Worm (Caenorhabditis elegans) whole organism, young adult: ENCODE results near the gene R02F2.1.
A peak's percentile ranks its signal among the peaks of the same experiment; 100 is the strongest.

Source experiments
- B0035.1 ChIP-seq: sonication (generic microtip); optimal IDR thresholded peaks from 2 replicates; lab custom pipeline; 2016; ENCODE audit warnings: missing genetic modification characterization, mild to moderate bottlenecking, missing compliant biosample characterization, missing genotype, missing genetic modification reagents
- D2030.7 ChIP-seq: fragments of 200-800 bp; sonication (Bioruptor generic); IDR thresholded peaks from 2 replicates; pipeline ENCODE4 v1.3.6; 2022; ENCODE audit warnings: missing genetic modification reagents, missing genetic modification characterization, missing compliant biosample characterization
- F49E8.2 ChIP-seq: sonication (generic microtip); optimal IDR thresholded peaks from 3 replicates; lab custom pipeline; 2017; ENCODE audit warnings: missing genetic modification characterization, mild to moderate bottlenecking, missing compliant biosample characterization, antibody characterized with exemption, moderate library complexity; ENCODE audit not compliant: insufficient read depth
- F52B5.7 ChIP-seq: sonication (generic microtip); optimal IDR thresholded peaks from 2 replicates; lab custom pipeline; 2016; ENCODE audit warnings: mild to moderate bottlenecking, missing genetic modification characterization, missing compliant biosample characterization
- F57A8.1 ChIP-seq: fragments of 200-800 bp; sonication (Bioruptor generic); optimal IDR thresholded peaks from 2 replicates; lab custom pipeline; 2018; ENCODE audit warnings: mild to moderate bottlenecking, missing genetic modification characterization, moderate library complexity, missing compliant biosample characterization
- F57C9.4 ChIP-seq: sonication (generic microtip); optimal IDR thresholded peaks from 2 replicates; lab custom pipeline; 2017; ENCODE audit warnings: mild to moderate bottlenecking, missing genetic modification characterization, missing compliant biosample characterization
- K12H6.12 ChIP-seq: fragments of 200-800 bp; sonication (Bioruptor generic); optimal IDR thresholded peaks from 2 replicates; lab custom pipeline; 2018; ENCODE audit warnings: mild to moderate bottlenecking, missing genetic modification characterization, missing compliant biosample characterization
- Y53G8AR.9 ChIP-seq: fragments of 200-800 bp; sonication (Bioruptor generic); conservative IDR thresholded peaks from 2 replicates; pipeline ENCODE4 v1.3.6; 2022; ENCODE audit warnings: missing genetic modification reagents, missing genetic modification characterization, missing compliant biosample characterization
- Y67H2A.10 ChIP-seq: fragments of 200-800 bp; sonication (Bioruptor generic); conservative IDR thresholded peaks from 2 replicates; pipeline ENCODE4 v1.3.6; 2022; ENCODE audit warnings: missing genetic modification reagents, missing genetic modification characterization, missing compliant biosample characterization
- Y79H2A.3 ChIP-seq: fragments of 200-800 bp; sonication (Bioruptor generic); conservative IDR thresholded peaks from 2 replicates; pipeline ENCODE4 v1.3.6; 2022; ENCODE audit warnings: missing genetic modification reagents, missing genetic modification characterization, missing compliant biosample characterization
- Y95B8A.8 ChIP-seq: fragments of 200-800 bp; sonication (Bioruptor generic); IDR thresholded peaks from 2 replicates; pipeline ENCODE4 v1.3.6; 2022; ENCODE audit warnings: missing genetic modification reagents, missing genetic modification characterization, missing compliant biosample characterization
- akir-1 ChIP-seq: fragments of 200-800 bp; sonication (Bioruptor generic); optimal IDR thresholded peaks from 2 replicates; lab custom pipeline; 2018; ENCODE audit warnings: mild to moderate bottlenecking, missing genetic modification characterization, moderate library complexity, missing compliant biosample characterization
- ama-1 ChIP-seq, 3 experiments: fragments of 150-350 bp in 1 of 3; sonication (generic microtip) in 2 of 3; optimal IDR thresholded peaks; 2 replicates each; lab custom pipeline; 2014 to 2018; ENCODE audit warnings: missing biosample characterization in 2 of 3, missing genetic modification characterization in 2 of 3, missing genetic modification reagents in 2 of 3
- aptf-2 ChIP-seq: fragments of 200-800 bp; sonication (Bioruptor generic); conservative IDR thresholded peaks from 2 replicates; pipeline ENCODE4 v1.3.6; 2022; ENCODE audit warnings: missing genetic modification reagents, missing genetic modification characterization, missing compliant biosample characterization
- atf-7 ChIP-seq: sonication (generic microtip); optimal IDR thresholded peaks from 2 replicates; lab custom pipeline; 2017; ENCODE audit warnings: mild to moderate bottlenecking, missing genetic modification characterization, missing compliant biosample characterization
- attf-6 ChIP-seq: fragments of 200-800 bp; sonication (Bioruptor generic); IDR thresholded peaks from 2 replicates; pipeline ENCODE4 v1.3.6; 2022; ENCODE audit warnings: missing genetic modification reagents, missing genetic modification characterization, missing compliant biosample characterization
- bed-2 ChIP-seq: fragments of 200-800 bp; sonication (Bioruptor generic); IDR thresholded peaks from 2 replicates; pipeline ENCODE4 v1.3.6; 2022; ENCODE audit warnings: missing genetic modification reagents, missing genetic modification characterization, missing compliant biosample characterization
- ceh-27 ChIP-seq: fragments of 200-800 bp; sonication (Bioruptor generic); optimal IDR thresholded peaks from 2 replicates; lab custom pipeline; 2018; ENCODE audit warnings: mild to moderate bottlenecking, missing genetic modification characterization, moderate library complexity, missing compliant biosample characterization
- ceh-40 ChIP-seq: fragments of 200-800 bp; sonication (Bioruptor generic); IDR thresholded peaks from 2 replicates; pipeline ENCODE4 v1.3.6; 2022; ENCODE audit warnings: missing genetic modification characterization, missing compliant biosample characterization
- ceh-58 ChIP-seq: fragments of 200-800 bp; sonication (Bioruptor generic); IDR thresholded peaks from 2 replicates; pipeline ENCODE4 v1.3.6; 2022; ENCODE audit warnings: missing genetic modification characterization, missing compliant biosample characterization
- chd-7 ChIP-seq: sonication (generic microtip); optimal IDR thresholded peaks from 2 replicates; lab custom pipeline; 2016; ENCODE audit warnings: mild to moderate bottlenecking, missing genetic modification characterization, moderate library complexity, missing compliant biosample characterization
- die-1 ChIP-seq: sonication (generic microtip); optimal IDR thresholded peaks from 2 replicates; lab custom pipeline; 2016; ENCODE audit warnings: missing genotype, mild to moderate bottlenecking, missing genetic modification characterization, missing compliant biosample characterization
- dox-1 ChIP-seq: fragments of 200-800 bp; sonication (Bioruptor generic); IDR thresholded peaks from 2 replicates; pipeline ENCODE4 v1.3.6; 2022; ENCODE audit warnings: missing genetic modification reagents, missing genetic modification characterization, missing compliant biosample characterization
- egl-18 ChIP-seq: fragments of 200-800 bp; sonication (Bioruptor generic); IDR thresholded peaks from 2 replicates; pipeline ENCODE4 v1.3.6; 2022; ENCODE audit warnings: missing genetic modification reagents, missing genetic modification characterization, missing compliant biosample characterization
- egrh-3 ChIP-seq: fragments of 200-800 bp; sonication (Bioruptor generic); IDR thresholded peaks from 2 replicates; pipeline ENCODE4 v1.3.6; 2022; ENCODE audit warnings: missing genetic modification reagents, missing genetic modification characterization, missing compliant biosample characterization
- ekl-4 ChIP-seq: fragments of 200-800 bp; sonication (Bioruptor generic); IDR thresholded peaks from 2 replicates; pipeline ENCODE4 v1.3.6; 2022; ENCODE audit warnings: missing genetic modification reagents, missing genetic modification characterization, missing compliant biosample characterization
- ets-4 ChIP-seq: fragments of 200-800 bp; sonication (Bioruptor generic); optimal IDR thresholded peaks from 2 replicates; lab custom pipeline; 2018; ENCODE audit warnings: mild to moderate bottlenecking, missing genetic modification characterization, missing compliant biosample characterization
- gei-17 ChIP-seq: fragments of 200-800 bp; sonication (Bioruptor generic); optimal IDR thresholded peaks from 2 replicates; lab custom pipeline; 2018; ENCODE audit warnings: mild to moderate bottlenecking, missing genetic modification characterization, missing compliant biosample characterization
- hsf-1 ChIP-seq: fragments of 200-800 bp; sonication (Bioruptor generic); IDR thresholded peaks from 2 replicates; pipeline ENCODE4 v1.3.6; 2022; ENCODE audit warnings: missing genetic modification reagents, missing genetic modification characterization, missing compliant biosample characterization
- lag-1 ChIP-seq: fragments of 200-800 bp; sonication (Bioruptor generic); IDR thresholded peaks from 2 replicates; pipeline ENCODE4 v1.3.6; 2022; ENCODE audit warnings: missing genetic modification reagents, missing genetic modification characterization, missing compliant biosample characterization
- lin-26 ChIP-seq: fragments of 200-800 bp; sonication (Bioruptor generic); IDR thresholded peaks from 2 replicates; pipeline ENCODE4 v1.3.6; 2022; ENCODE audit warnings: missing genetic modification reagents, missing genetic modification characterization, missing compliant biosample characterization
- lin-54 ChIP-seq: fragments of 200-800 bp; sonication (Bioruptor generic); optimal IDR thresholded peaks from 2 replicates; lab custom pipeline; 2018; ENCODE audit warnings: mild to moderate bottlenecking, missing genetic modification characterization, missing compliant biosample characterization
- lir-1 ChIP-seq: fragments of 200-800 bp; sonication (Bioruptor generic); conservative IDR thresholded peaks from 2 replicates; pipeline ENCODE4 v1.3.6; 2022; ENCODE audit warnings: missing genetic modification reagents, missing genetic modification characterization, missing compliant biosample characterization
- lsl-1 ChIP-seq: fragments of 200-800 bp; sonication (Bioruptor generic); optimal IDR thresholded peaks from 2 replicates; lab custom pipeline; 2018; ENCODE audit warnings: mild to moderate bottlenecking, missing genetic modification characterization, moderate library complexity, missing compliant biosample characterization
- madf-10 ChIP-seq: sonication (generic microtip); optimal IDR thresholded peaks from 2 replicates; lab custom pipeline; 2016; ENCODE audit warnings: mild to moderate bottlenecking, missing genetic modification characterization, missing compliant biosample characterization
- nfya-2 ChIP-seq: fragments of 200-800 bp; sonication (Bioruptor generic); IDR thresholded peaks from 2 replicates; pipeline ENCODE4 v1.3.6; 2022; ENCODE audit warnings: missing genetic modification reagents, missing genetic modification characterization, missing compliant biosample characterization
- nfyb-1 ChIP-seq: fragments of 200-800 bp; sonication (Bioruptor generic); IDR thresholded peaks from 2 replicates; pipeline ENCODE4 v1.3.6; 2022; ENCODE audit warnings: missing genetic modification reagents, missing genetic modification characterization, missing compliant biosample characterization
- nhr-80 ChIP-seq: sonication (generic microtip); optimal IDR thresholded peaks from 2 replicates; lab custom pipeline; 2016; ENCODE audit warnings: missing genetic modification characterization, missing compliant biosample characterization
- pbrm-1 ChIP-seq: fragments of 200-800 bp; sonication (Bioruptor generic); IDR thresholded peaks from 2 replicates; pipeline ENCODE4 v1.3.6; 2022; ENCODE audit warnings: missing genetic modification reagents, missing genetic modification characterization, missing compliant biosample characterization
- pha-4 ChIP-seq: fragments of 150-350 bp; sonication (generic microtip); optimal IDR thresholded peaks from 2 replicates; lab custom pipeline; 2014; ENCODE audit warnings: missing biosample characterization, missing genetic modification reagents, missing genetic modification characterization
- sdz-38 ChIP-seq: sonication (generic microtip); optimal IDR thresholded peaks from 2 replicates; lab custom pipeline; 2016; ENCODE audit warnings: missing genotype, missing genetic modification characterization, missing compliant biosample characterization
- snpc-3.4 ChIP-seq: sonication (generic microtip); optimal IDR thresholded peaks from 2 replicates; lab custom pipeline; 2017; ENCODE audit warnings: missing genetic modification characterization, mild to moderate bottlenecking, missing compliant biosample characterization, antibody characterized with exemption, moderate library complexity, missing genotype, missing genetic modification reagents
- sptf-2 ChIP-seq: fragments of 200-800 bp; sonication (Bioruptor generic); optimal IDR thresholded peaks from 2 replicates; lab custom pipeline; 2018; ENCODE audit warnings: mild to moderate bottlenecking, missing genetic modification characterization, missing compliant biosample characterization
- unc-130 ChIP-seq: sonication (generic microtip); optimal IDR thresholded peaks from 2 replicates; lab custom pipeline; 2016; ENCODE audit warnings: missing genetic modification reagents, missing genetic modification characterization, missing compliant biosample characterization
- ztf-18 ChIP-seq: sonication (generic microtip); optimal IDR thresholded peaks from 2 replicates; lab custom pipeline; 2016; ENCODE audit warnings: missing genotype, mild to moderate bottlenecking, missing genetic modification characterization, missing compliant biosample characterization
- ztf-22 ChIP-seq: fragments of 200-800 bp; sonication (Bioruptor generic); optimal IDR thresholded peaks from 2 replicates; lab custom pipeline; 2018; ENCODE audit warnings: mild to moderate bottlenecking, missing genetic modification characterization, moderate library complexity, missing compliant biosample characterization
- ztf-25 ChIP-seq: fragments of 200-800 bp; sonication (Bioruptor generic); IDR thresholded peaks from 2 replicates; pipeline ENCODE4 v1.3.6; 2022; ENCODE audit warnings: missing genetic modification reagents, missing genetic modification characterization, missing compliant biosample characterization
- ztf-28 ChIP-seq: fragments of 200-800 bp; sonication (Bioruptor generic); IDR thresholded peaks from 2 replicates; pipeline ENCODE4 v1.3.6; 2022; ENCODE audit warnings: missing genetic modification reagents, missing genetic modification characterization, missing compliant biosample characterization
- ztf-6 ChIP-seq: fragments of 200-800 bp; sonication (Bioruptor generic); IDR thresholded peaks from 2 replicates; pipeline ENCODE4 v1.3.6; 2022; ENCODE audit warnings: missing genetic modification reagents, missing genetic modification characterization, missing compliant biosample characterization

R02F2.1 gene

DNA sequence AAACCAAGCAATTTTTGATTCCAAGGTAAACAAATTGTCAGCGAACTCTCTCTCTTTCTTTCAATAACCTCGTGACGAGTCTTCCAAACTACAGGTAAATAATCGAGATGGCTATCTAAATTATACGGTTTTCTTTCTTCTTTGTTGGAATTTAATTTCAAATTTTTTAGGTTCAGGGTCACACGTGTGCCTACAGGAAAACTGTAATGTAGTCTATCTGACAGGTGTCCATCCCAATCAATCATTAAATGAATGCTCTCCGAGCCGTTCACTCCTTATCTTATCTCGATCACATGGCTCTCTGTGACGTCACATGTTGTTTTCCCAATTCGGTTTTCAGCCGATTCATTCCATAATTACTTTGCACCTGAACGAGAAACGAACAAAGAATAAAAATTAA lies 51.4 kb downstream of the R02F2.1 start:
- TF ChIP-seq ceh-40 (GFP tag; lab: Robert Waterston, UW): no peak
- no peak for TF ChIP-seq ama-1 (optimal IDR thresholded peaks at IDR 0.05; lab: Kevin White, UChicago)
- no peak for TF ChIP-seq ama-1 (GFP tag; optimal IDR thresholded peaks at IDR 0.05; lab: Kevin White, UChicago)
- TF ChIP-seq hsf-1 (GFP tag; lab: Robert Waterston, UW): no peak
- no peak for TF ChIP-seq F49E8.2 (tag; lab: Kevin White, UChicago)
- no peak for TF ChIP-seq snpc-3.4 (tag; lab: Kevin White, UChicago)
- no peak for TF ChIP-seq ztf-25 (GFP tag; lab: Robert Waterston, UW)
- no peak for TF ChIP-seq pbrm-1 (GFP tag; lab: Robert Waterston, UW)
- TF ChIP-seq F57C9.4: no peak
- no peak for TF ChIP-seq bed-2
- no peak for TF ChIP-seq chd-7
- TF ChIP-seq ceh-27 (GFP tag; lab: Kevin White, UChicago): no peak
- TF ChIP-seq sptf-2 (GFP tag; lab: Kevin White, UChicago): no peak
- TF ChIP-seq dox-1 (GFP tag; lab: Robert Waterston, UW): no peak
- peak; percentile 44 for TF ChIP-seq ztf-22 (GFP tag; lab: Kevin White, UChicago)
- TF ChIP-seq Y79H2A.3 (GFP tag; lab: Robert Waterston, UW): no peak; the same call in 1 of the 2 replicates
- no peak for TF ChIP-seq ztf-28 (GFP tag; lab: Robert Waterston, UW)
- no peak for TF ChIP-seq F52B5.7 (tag; lab: Kevin White, UChicago)
- peak; percentile 30 for TF ChIP-seq lin-54 (GFP tag; lab: Kevin White, UChicago)
- TF ChIP-seq nfyb-1 (GFP tag; lab: Robert Waterston, UW): peak; percentile 79
- no peak for TF ChIP-seq nfya-2 (GFP tag; lab: Robert Waterston, UW)
- no peak for TF ChIP-seq lin-26
- TF ChIP-seq ztf-18: no peak
- TF ChIP-seq Y95B8A.8 (GFP tag; lab: Robert Waterston, UW): 0 out of 2 replicates have a peak, but pooled peaks have one; percentile 53
- TF ChIP-seq atf-7 (tag; lab: Kevin White, UChicago): peak; percentile 64
- TF ChIP-seq die-1 (tag; lab: Kevin White, UChicago): no peak
- TF ChIP-seq akir-1 (GFP tag; lab: Kevin White, UChicago): no peak
- TF ChIP-seq F57A8.1 (GFP tag; lab: Kevin White, UChicago): no peak
- TF ChIP-seq aptf-2 (GFP tag; lab: Robert Waterston, UW): no peak
- peak; percentile 76 for TF ChIP-seq pha-4 (tag; lab: Kevin White, UChicago)
- peak; percentile 55; the same call in 1 of the 2 replicates for TF ChIP-seq Y53G8AR.9 (GFP tag; lab: Robert Waterston, UW)
- TF ChIP-seq Y67H2A.10 (GFP tag; lab: Robert Waterston, UW): no peak
- TF ChIP-seq egl-18: no peak
- no peak for TF ChIP-seq ceh-58 (GFP tag; lab: Robert Waterston, UW)
- no peak for TF ChIP-seq egrh-3 (GFP tag; lab: Robert Waterston, UW)
- TF ChIP-seq ekl-4: no peak
- TF ChIP-seq lsl-1 (GFP tag; lab: Kevin White, UChicago): no peak
- TF ChIP-seq unc-130: no peak
- TF ChIP-seq attf-6 (GFP tag; lab: Robert Waterston, UW): no peak
- TF ChIP-seq sdz-38 (tag; lab: Kevin White, UChicago): no peak
- TF ChIP-seq madf-10 (tag; lab: Kevin White, UChicago): peak; percentile 17
- no peak for TF ChIP-seq B0035.1 (tag; lab: Kevin White, UChicago)
- 0 out of 2 replicates have a peak, but pooled peaks have one; percentile 10 for TF ChIP-seq lir-1 (GFP tag; lab: Robert Waterston, UW)
- TF ChIP-seq K12H6.12 (tag; lab: Kevin White, UChicago): no peak
- no peak for TF ChIP-seq ztf-6 (GFP tag; lab: Robert Waterston, UW)
- no peak for TF ChIP-seq D2030.7 (GFP tag; lab: Robert Waterston, UW)
- peak; percentile 78 for TF ChIP-seq nhr-80 (tag; lab: Kevin White, UChicago)
- TF ChIP-seq lag-1: no peak
- TF ChIP-seq gei-17 (GFP tag; lab: Kevin White, UChicago): no peak
- TF ChIP-seq ets-4 (GFP tag; lab: Kevin White, UChicago): peak; percentile 2
